Worm (Caenorhabditis elegans): ENCODE measurements around the gene M28.10.
A peak's percentile ranks its signal among the peaks of the same experiment; 100 is the strongest.

DNA sequence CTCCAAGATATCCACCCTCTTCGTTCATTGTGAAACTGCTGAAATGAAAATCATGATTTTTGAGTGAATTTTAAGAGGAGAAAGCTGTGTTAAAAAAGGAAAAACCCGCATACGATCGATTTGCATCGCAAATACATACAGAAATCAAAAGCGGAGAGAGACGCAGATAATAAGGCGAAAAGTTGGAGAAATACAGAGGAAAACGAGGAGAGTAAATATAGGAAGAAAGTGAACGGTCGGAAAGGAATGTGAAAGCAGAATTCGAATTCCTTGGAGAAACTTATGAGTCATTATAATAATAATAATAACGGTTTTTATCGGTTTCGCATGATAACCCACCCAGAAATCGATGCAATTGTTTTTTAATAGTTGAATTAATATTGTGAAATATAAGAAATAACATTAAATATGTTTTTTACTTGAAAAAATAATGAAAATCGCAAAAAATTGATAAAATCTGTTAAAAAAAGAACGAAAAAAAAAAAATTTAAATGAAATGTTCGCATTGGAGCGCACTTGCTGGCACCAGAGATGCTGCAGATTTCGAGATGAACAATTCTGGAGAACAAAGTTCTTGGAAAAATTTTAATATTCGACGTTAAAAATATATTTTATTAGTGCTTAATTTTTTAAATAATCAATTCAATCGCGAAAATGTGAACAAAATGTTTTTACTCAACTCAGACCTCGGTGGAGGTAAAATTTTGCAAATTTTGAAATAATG, 39.9 kb upstream of the M28.10 start, which contains the start of gene ccm-3:
- TF ChIP-seq pha-4 (tag; optimal IDR thresholded peaks at IDR 0.05) (no peak), tbx-9 (tag; optimal IDR thresholded peaks at IDR 0.05; ENCODE audit: borderline replicate concordance) (no peak), ztf-3 (GFP tag; optimal IDR thresholded peaks at IDR 0.05) (no peak), ceh-100 (GFP tag; IDR thresholded peaks at IDR 0.05) (peak; percentile 69; the same call in 1 of the 2 replicates), egrh-3 (GFP tag; IDR thresholded peaks at IDR 0.05) (no peak), hrde-1 (tag; optimal IDR thresholded peaks at IDR 0.05; ENCODE audit: borderline replicate concordance) (no peak)
